Worm (Caenorhabditis elegans): ENCODE measurements around the gene srb-19.

DNA sequence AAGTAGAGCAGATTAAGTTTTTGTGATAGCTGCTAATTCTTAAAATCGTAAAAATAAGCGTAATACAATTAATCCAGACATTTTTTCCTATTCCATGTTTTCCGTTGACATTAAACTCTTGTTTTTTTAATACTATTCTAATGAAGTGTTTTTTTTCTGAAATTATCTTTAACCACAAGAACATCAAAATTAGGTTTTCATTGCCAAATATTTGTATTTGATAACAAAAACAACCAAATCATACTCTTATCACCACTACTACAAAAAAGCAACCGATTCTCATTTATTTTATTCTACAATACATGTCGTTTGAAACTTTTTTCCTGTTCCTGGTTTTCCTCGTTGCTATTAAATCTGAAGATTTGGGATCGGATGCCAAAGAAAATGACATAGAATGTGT lies 7.2 kb upstream of the srb-19 start, which contains the start of gene C54F6.17:
- TF ChIP-seq R02D3.7 (tag; optimal IDR thresholded peaks at IDR 0.05) (no peak), fos-1 (tag; optimal IDR thresholded peaks at IDR 0.05) (no peak), nhr-76 (tag; optimal IDR thresholded peaks at IDR 0.05) (no peak), ZK546.5 (tag; optimal IDR thresholded peaks at IDR 0.05) (no peak), snpc-4 (tag; optimal IDR thresholded peaks at IDR 0.05) (no peak), zag-1 (tag; optimal IDR thresholded peaks at IDR 0.05) (no peak), nhr-28 (tag; optimal IDR thresholded peaks at IDR 0.05) (no peak), tbx-2 (tag; optimal IDR thresholded peaks at IDR 0.05) (no peak), aly-2 (tag; optimal IDR thresholded peaks at IDR 0.05) (no peak), nhr-25 (tag; optimal IDR thresholded peaks at IDR 0.05) (no peak), hmg-11 (tag; optimal IDR thresholded peaks at IDR 0.05) (no peak), ztf-11 (tag; optimal IDR thresholded peaks at IDR 0.05) (no peak)
